Fruit fly (Drosophila melanogaster): ENCODE results near the gene CG11178.
A peak's percentile ranks its signal among the peaks of the same experiment; 100 is the strongest.

Gene CG11178

dm6 chrX:13626579-13626894, 21.1 kb downstream of the CG11178 start:
- TF ChIP-seq CG15710 (tag; optimal IDR thresholded peaks at IDR 0.05) (peak; percentile 25), gl (tag; optimal IDR thresholded peaks at IDR 0.05) (no peak), CG8159 (tag; optimal IDR thresholded peaks at IDR 0.05) (peak; percentile 45), CG14655 (GFP tag; optimal IDR thresholded peaks at IDR 0.05) (no peak), Pif1B (GFP tag; optimal IDR thresholded peaks at IDR 0.05) (peak; percentile 6), CG10348 (GFP tag; IDR thresholded peaks at IDR 0.05) (no peak), Pif1A (GFP tag; optimal IDR thresholded peaks at IDR 0.05) (no peak), CG8301 (tag; optimal IDR thresholded peaks at IDR 0.05) (peak; percentile 35), CG12605 (GFP tag; IDR thresholded peaks at IDR 0.05) (0 out of 2 replicates have a peak, but pooled peaks have one; percentile 13), CG32121 (GFP tag; IDR thresholded peaks at IDR 0.05) (no peak), Snoo (tag; optimal IDR thresholded peaks at IDR 0.05) (no peak), EcR (GFP tag; optimal IDR thresholded peaks at IDR 0.05) (no peak), CG4496 (GFP tag; IDR thresholded peaks at IDR 0.05) (peak; percentile 55; the same call in 1 of the 3 replicates), CG17806 (tag; optimal IDR thresholded peaks at IDR 0.05) (no peak), fd96Ca (GFP tag; IDR thresholded peaks at IDR 0.05) (no peak), CG13204 (GFP tag; optimal IDR thresholded peaks at IDR 0.05) (no peak), CG34367 (tag; optimal IDR thresholded peaks at IDR 0.05) (peak; percentile 4), Ets98B (GFP tag; IDR thresholded peaks at IDR 0.05) (no peak), D1 (tag; optimal IDR thresholded peaks at IDR 0.05) (no peak), rn (GFP tag; IDR thresholded peaks at IDR 0.05) (no peak), CG9948 (tag; optimal IDR thresholded peaks at IDR 0.05) (peak; percentile 38)

dm6 chrX:13627855-13628254, 22.4 kb downstream of the CG11178 start:
- no peak for TF ChIP-seq Pif1A (GFP tag; optimal IDR thresholded peaks at IDR 0.05)
- no peak for TF ChIP-seq CG9948 (tag; optimal IDR thresholded peaks at IDR 0.05)
- no peak for TF ChIP-seq CG13204 (GFP tag; optimal IDR thresholded peaks at IDR 0.05)
- no peak for TF ChIP-seq CG17806 (tag; optimal IDR thresholded peaks at IDR 0.05)
- no peak for TF ChIP-seq CG34367 (tag; optimal IDR thresholded peaks at IDR 0.05)
- TF ChIP-seq fd96Ca (GFP tag; IDR thresholded peaks at IDR 0.05) = no peak
- TF ChIP-seq CG8159 (tag; optimal IDR thresholded peaks at IDR 0.05) = no peak
- no peak for TF ChIP-seq CG14655 (GFP tag; optimal IDR thresholded peaks at IDR 0.05)
- no peak for TF ChIP-seq CG10348 (GFP tag; IDR thresholded peaks at IDR 0.05)
- TF ChIP-seq Pif1B (GFP tag; optimal IDR thresholded peaks at IDR 0.05) = no peak

dm6 chrX:13629414-13629813, 23.9 kb downstream of the CG11178 start:
- TF ChIP-seq Pif1B (GFP tag; optimal IDR thresholded peaks at IDR 0.05) (no peak), rn (GFP tag; IDR thresholded peaks at IDR 0.05) (no peak), CG12605 (GFP tag; IDR thresholded peaks at IDR 0.05) (no peak)

dm6 chrX:13630290-13630900, 24.9 kb downstream of the CG11178 start:
- TF ChIP-seq CG8301 (tag; optimal IDR thresholded peaks at IDR 0.05) = peak; percentile 29
- 0 out of 2 replicates have a peak, but pooled peaks have one; percentile 38 for TF ChIP-seq CG12605 (GFP tag; IDR thresholded peaks at IDR 0.05)
- TF ChIP-seq Snoo (tag; optimal IDR thresholded peaks at IDR 0.05) = peak; percentile 20
- TF ChIP-seq CG15710 (tag; optimal IDR thresholded peaks at IDR 0.05) = no peak
- peak; percentile 47; the same call in 1 of the 2 replicates for TF ChIP-seq CG32121 (GFP tag; IDR thresholded peaks at IDR 0.05)
- TF ChIP-seq CG17806 (tag; optimal IDR thresholded peaks at IDR 0.05) = no peak
- TF ChIP-seq CG4496 (GFP tag; IDR thresholded peaks at IDR 0.05) = 0 out of 3 replicates have a peak, but pooled peaks have one; percentile 36
- peak; percentile 18 for TF ChIP-seq CG14655 (GFP tag; optimal IDR thresholded peaks at IDR 0.05)
- TF ChIP-seq CG9948 (tag; optimal IDR thresholded peaks at IDR 0.05) = peak; percentile 6
- no peak for TF ChIP-seq Pif1B (GFP tag; optimal IDR thresholded peaks at IDR 0.05)
- no peak for TF ChIP-seq Pif1A (GFP tag; optimal IDR thresholded peaks at IDR 0.05)

dm6 chrX:13632606-13633005, 27.1 kb downstream of the CG11178 start:
- TF ChIP-seq rn (GFP tag; IDR thresholded peaks at IDR 0.05) = no peak
- no peak for TF ChIP-seq CG32121 (GFP tag; IDR thresholded peaks at IDR 0.05)
- TF ChIP-seq gl (tag; optimal IDR thresholded peaks at IDR 0.05) = no peak
- TF ChIP-seq CG15710 (tag; optimal IDR thresholded peaks at IDR 0.05) = no peak
- no peak for TF ChIP-seq CG4496 (GFP tag; IDR thresholded peaks at IDR 0.05)

- TF ChIP-seq CG10348 (GFP tag; IDR thresholded peaks at IDR 0.05) (no peak), CG32121 (GFP tag; IDR thresholded peaks at IDR 0.05) (no peak), gl (tag; optimal IDR thresholded peaks at IDR 0.05) (no peak), fd96Ca (GFP tag; IDR thresholded peaks at IDR 0.05) (no peak), CG4496 (GFP tag; IDR thresholded peaks at IDR 0.05) (no peak), D1 (tag; optimal IDR thresholded peaks at IDR 0.05) (no peak), CG9948 (tag; optimal IDR thresholded peaks at IDR 0.05) (no peak), Pif1A (GFP tag; optimal IDR thresholded peaks at IDR 0.05) (no peak), CG8159 (tag; optimal IDR thresholded peaks at IDR 0.05) (no peak), CG8301 (tag; optimal IDR thresholded peaks at IDR 0.05) (no peak), CG13204 (GFP tag; optimal IDR thresholded peaks at IDR 0.05) (no peak), CG34367 (tag; optimal IDR thresholded peaks at IDR 0.05) (no peak), CG12605 (GFP tag; IDR thresholded peaks at IDR 0.05) (no peak), EcR (GFP tag; optimal IDR thresholded peaks at IDR 0.05) (no peak), Snoo (tag; optimal IDR thresholded peaks at IDR 0.05) (no peak), Ets98B (GFP tag; IDR thresholded peaks at IDR 0.05) (no peak), rn (GFP tag; IDR thresholded peaks at IDR 0.05) (no peak), CG17806 (tag; optimal IDR thresholded peaks at IDR 0.05) (no peak), Pif1B (GFP tag; optimal IDR thresholded peaks at IDR 0.05) (no peak), CG14655 (GFP tag; optimal IDR thresholded peaks at IDR 0.05) (no peak)
Observed at dm6 chrX:13633298-13633891, 27.9 kb downstream of the CG11178 start.
